Fruit fly (Drosophila melanogaster): Measurements from ENCODE around the gene simj.

- TF ChIP-seq h (optimal IDR thresholded peaks at IDR 0.05) (no peak), Sin3A (optimal IDR thresholded peaks at IDR 0.05) (no peak)
These were observed 4.4 kb upstream of the simj start for dm6 chr3L:10659993-10660743.
